Worm (Caenorhabditis elegans) whole organism, young adult: ENCODE results near the gene F29B9.7.

Experiments
- B0019.2 ChIP-seq: fragments of 200-800 bp; sonication (Bioruptor generic); conservative IDR thresholded peaks from 2 replicates; pipeline ENCODE4 v1.3.6; 2022; ENCODE audit warnings: missing genetic modification reagents, missing genetic modification characterization, missing compliant biosample characterization
- C06A6.2 ChIP-seq: fragments of 200-800 bp; sonication (Bioruptor generic); conservative IDR thresholded peaks from 2 replicates; pipeline ENCODE4 v1.3.6; 2022; ENCODE audit warnings: missing genetic modification characterization, missing compliant biosample characterization
- F22D6.2 ChIP-seq: sonication (generic microtip); optimal IDR thresholded peaks from 2 replicates; lab custom pipeline; 2016; ENCODE audit warnings: mild to moderate bottlenecking, missing genetic modification characterization, missing compliant biosample characterization
- F33H1.4 ChIP-seq: fragments of 200-800 bp; sonication (Bioruptor generic); IDR thresholded peaks from 2 replicates; pipeline ENCODE4 v1.3.6; 2022; ENCODE audit warnings: missing genetic modification reagents, missing genetic modification characterization, missing compliant biosample characterization
- F49E8.2 ChIP-seq: sonication (generic microtip); optimal IDR thresholded peaks from 3 replicates; lab custom pipeline; 2017; ENCODE audit warnings: missing genetic modification characterization, mild to moderate bottlenecking, missing compliant biosample characterization, antibody characterized with exemption, moderate library complexity; ENCODE audit not compliant: insufficient read depth
- F52B5.7 ChIP-seq: sonication (generic microtip); optimal IDR thresholded peaks from 2 replicates; lab custom pipeline; 2016; ENCODE audit warnings: mild to moderate bottlenecking, missing genetic modification characterization, missing compliant biosample characterization
- F55B11.4 ChIP-seq: sonication (generic microtip); optimal IDR thresholded peaks from 2 replicates; lab custom pipeline; 2016; ENCODE audit warnings: missing compliant biosample characterization, missing genetic modification characterization, borderline replicate concordance; ENCODE audit not compliant: insufficient read depth
- F57C9.4 ChIP-seq: sonication (generic microtip); optimal IDR thresholded peaks from 2 replicates; lab custom pipeline; 2017; ENCODE audit warnings: mild to moderate bottlenecking, missing genetic modification characterization, missing compliant biosample characterization
- K11D2.4 ChIP-seq: fragments of 200-800 bp; sonication (Bioruptor generic); IDR thresholded peaks from 2 replicates; pipeline ENCODE4 v1.3.6; 2022; ENCODE audit warnings: missing genetic modification reagents, missing genetic modification characterization, missing compliant biosample characterization
- K12H6.12 ChIP-seq: fragments of 200-800 bp; sonication (Bioruptor generic); optimal IDR thresholded peaks from 2 replicates; lab custom pipeline; 2018; ENCODE audit warnings: mild to moderate bottlenecking, missing genetic modification characterization, missing compliant biosample characterization
- Y56A3A.18 ChIP-seq: fragments of 200-800 bp; sonication (Bioruptor generic); IDR thresholded peaks from 2 replicates; pipeline ENCODE4 v1.3.6; 2022; ENCODE audit warnings: missing genetic modification reagents, missing genetic modification characterization, missing compliant biosample characterization
- ama-1 ChIP-seq, 3 experiments: fragments of 150-350 bp in 1 of 3; sonication (generic microtip) in 2 of 3; optimal IDR thresholded peaks; 2 replicates each; lab custom pipeline; 2014 to 2018; ENCODE audit warnings: missing biosample characterization in 2 of 3, missing genetic modification characterization in 2 of 3, missing genetic modification reagents in 2 of 3
- atf-7 ChIP-seq: sonication (generic microtip); optimal IDR thresholded peaks from 2 replicates; lab custom pipeline; 2017; ENCODE audit warnings: mild to moderate bottlenecking, missing genetic modification characterization, missing compliant biosample characterization
- athp-1 ChIP-seq: sonication (generic microtip); optimal IDR thresholded peaks from 2 replicates; lab custom pipeline; 2017; ENCODE audit warnings: mild to moderate bottlenecking, missing genetic modification characterization, missing compliant biosample characterization
- attf-3 ChIP-seq: fragments of 200-800 bp; sonication (Bioruptor generic); conservative IDR thresholded peaks from 2 replicates; pipeline ENCODE4 v1.3.6; 2022; ENCODE audit warnings: missing genetic modification reagents, missing genetic modification characterization, missing compliant biosample characterization
- attf-5 ChIP-seq: fragments of 200-800 bp; sonication (Bioruptor generic); optimal IDR thresholded peaks from 2 replicates; lab custom pipeline; 2018; ENCODE audit warnings: mild to moderate bottlenecking, missing genetic modification characterization, missing compliant biosample characterization
- bed-1 ChIP-seq: fragments of 200-800 bp; sonication (Bioruptor generic); IDR thresholded peaks from 2 replicates; pipeline ENCODE4 v1.3.6; 2022; ENCODE audit warnings: missing genetic modification reagents, missing genetic modification characterization, missing compliant biosample characterization
- bed-2 ChIP-seq: fragments of 200-800 bp; sonication (Bioruptor generic); IDR thresholded peaks from 2 replicates; pipeline ENCODE4 v1.3.6; 2022; ENCODE audit warnings: missing genetic modification reagents, missing genetic modification characterization, missing compliant biosample characterization
- ceh-100 ChIP-seq: fragments of 200-800 bp; sonication (Bioruptor generic); IDR thresholded peaks from 2 replicates; pipeline ENCODE4 v1.3.6; 2022; ENCODE audit warnings: missing genetic modification reagents, missing genetic modification characterization, missing compliant biosample characterization
- ceh-58 ChIP-seq: fragments of 200-800 bp; sonication (Bioruptor generic); IDR thresholded peaks from 2 replicates; pipeline ENCODE4 v1.3.6; 2022; ENCODE audit warnings: missing genetic modification characterization, missing compliant biosample characterization
- chd-7 ChIP-seq: sonication (generic microtip); optimal IDR thresholded peaks from 2 replicates; lab custom pipeline; 2016; ENCODE audit warnings: mild to moderate bottlenecking, missing genetic modification characterization, moderate library complexity, missing compliant biosample characterization
- dpl-1 ChIP-seq: fragments of 150-350 bp; optimal IDR thresholded peaks from 2 replicates; lab custom pipeline; 2014; ENCODE audit warnings: missing biosample characterization, missing genetic modification reagents, missing genetic modification characterization
- egl-18 ChIP-seq: fragments of 200-800 bp; sonication (Bioruptor generic); IDR thresholded peaks from 2 replicates; pipeline ENCODE4 v1.3.6; 2022; ENCODE audit warnings: missing genetic modification reagents, missing genetic modification characterization, missing compliant biosample characterization
- egl-44 ChIP-seq: fragments of 200-800 bp; sonication (Bioruptor generic); IDR thresholded peaks from 2 replicates; pipeline ENCODE4 v1.3.6; 2022; ENCODE audit warnings: missing genetic modification reagents, missing genetic modification characterization, missing compliant biosample characterization
- ekl-4 ChIP-seq: fragments of 200-800 bp; sonication (Bioruptor generic); IDR thresholded peaks from 2 replicates; pipeline ENCODE4 v1.3.6; 2022; ENCODE audit warnings: missing genetic modification reagents, missing genetic modification characterization, missing compliant biosample characterization
- fkh-3 ChIP-seq: sonication (generic microtip); optimal IDR thresholded peaks from 2 replicates; lab custom pipeline; 2016; ENCODE audit warnings: mild to moderate bottlenecking, missing genetic modification characterization, missing compliant biosample characterization
- gei-17 ChIP-seq: fragments of 200-800 bp; sonication (Bioruptor generic); optimal IDR thresholded peaks from 2 replicates; lab custom pipeline; 2018; ENCODE audit warnings: mild to moderate bottlenecking, missing genetic modification characterization, missing compliant biosample characterization
- him-1 ChIP-seq: sonication (generic microtip); optimal IDR thresholded peaks from 2 replicates; lab custom pipeline; 2016; ENCODE audit warnings: missing genotype, missing genetic modification reagents, missing genetic modification characterization, missing compliant biosample characterization
- hlh-12 ChIP-seq: sonication (generic microtip); optimal IDR thresholded peaks from 2 replicates; lab custom pipeline; 2016; ENCODE audit warnings: missing genetic modification characterization, missing compliant biosample characterization
- hlh-26 ChIP-seq: fragments of 200-800 bp; sonication (Bioruptor generic); conservative IDR thresholded peaks from 2 replicates; pipeline ENCODE4 v1.3.6; 2022; ENCODE audit warnings: missing genetic modification reagents, missing genetic modification characterization, missing compliant biosample characterization
- hmg-1.2 ChIP-seq: fragments of 200-800 bp; sonication (Bioruptor generic); IDR thresholded peaks from 2 replicates; pipeline ENCODE4 v1.3.6; 2022; ENCODE audit warnings: missing genetic modification reagents, missing genetic modification characterization, missing compliant biosample characterization
- lag-1 ChIP-seq: fragments of 200-800 bp; sonication (Bioruptor generic); IDR thresholded peaks from 2 replicates; pipeline ENCODE4 v1.3.6; 2022; ENCODE audit warnings: missing genetic modification reagents, missing genetic modification characterization, missing compliant biosample characterization
- lin-54 ChIP-seq: fragments of 200-800 bp; sonication (Bioruptor generic); optimal IDR thresholded peaks from 2 replicates; lab custom pipeline; 2018; ENCODE audit warnings: mild to moderate bottlenecking, missing genetic modification characterization, missing compliant biosample characterization
- madf-3 ChIP-seq: fragments of 200-800 bp; sonication (Bioruptor generic); IDR thresholded peaks from 2 replicates; pipeline ENCODE4 v1.3.6; 2022; ENCODE audit warnings: missing genetic modification reagents, missing genetic modification characterization, missing compliant biosample characterization
- madf-6 ChIP-seq: fragments of 200-800 bp; sonication (Bioruptor generic); IDR thresholded peaks from 2 replicates; pipeline ENCODE4 v1.3.6; 2022; ENCODE audit warnings: missing genetic modification reagents, missing genetic modification characterization, missing compliant biosample characterization
- mes-4 ChIP-seq: sonication (generic microtip); optimal IDR thresholded peaks from 2 replicates; lab custom pipeline; 2016; ENCODE audit warnings: missing genotype, missing genetic modification characterization, missing compliant biosample characterization
- mxl-1 ChIP-seq: sonication (generic microtip); optimal IDR thresholded peaks from 2 replicates; lab custom pipeline; 2016; ENCODE audit warnings: missing genetic modification characterization, missing compliant biosample characterization
- nfya-1 ChIP-seq: sonication (generic microtip); optimal IDR thresholded peaks from 2 replicates; lab custom pipeline; 2017; ENCODE audit warnings: antibody characterized with exemption, missing compliant biosample characterization, missing genetic modification characterization, borderline replicate concordance; ENCODE audit not compliant: insufficient read depth
- nhr-120 ChIP-seq: fragments of 200-800 bp; sonication (Bioruptor generic); IDR thresholded peaks from 2 replicates; pipeline ENCODE4 v1.3.6; 2022; ENCODE audit warnings: missing genetic modification characterization, missing compliant biosample characterization
- nhr-179 ChIP-seq: sonication (generic microtip); optimal IDR thresholded peaks from 2 replicates; lab custom pipeline; 2016; ENCODE audit warnings: mild to moderate bottlenecking, missing genetic modification characterization, missing compliant biosample characterization
- nhr-90 ChIP-seq: sonication (generic microtip); optimal IDR thresholded peaks from 2 replicates; lab custom pipeline; 2016; ENCODE audit warnings: missing genotype, mild to moderate bottlenecking, missing genetic modification characterization, missing compliant biosample characterization
- pha-4 ChIP-seq: fragments of 150-350 bp; sonication (generic microtip); optimal IDR thresholded peaks from 2 replicates; lab custom pipeline; 2014; ENCODE audit warnings: missing biosample characterization, missing genetic modification reagents, missing genetic modification characterization
- repo-1 ChIP-seq: sonication (generic microtip); optimal IDR thresholded peaks from 2 replicates; lab custom pipeline; 2017; ENCODE audit warnings: mild to moderate bottlenecking, missing genetic modification characterization, missing compliant biosample characterization
- sdz-38 ChIP-seq: sonication (generic microtip); optimal IDR thresholded peaks from 2 replicates; lab custom pipeline; 2016; ENCODE audit warnings: missing genotype, missing genetic modification characterization, missing compliant biosample characterization
- sea-2 ChIP-seq: fragments of 200-800 bp; sonication (Bioruptor generic); IDR thresholded peaks from 2 replicates; pipeline ENCODE4 v1.3.6; 2022; ENCODE audit warnings: missing genetic modification characterization, missing compliant biosample characterization
- snpc-3.4 ChIP-seq: sonication (generic microtip); optimal IDR thresholded peaks from 2 replicates; lab custom pipeline; 2017; ENCODE audit warnings: missing genetic modification characterization, mild to moderate bottlenecking, missing compliant biosample characterization, antibody characterized with exemption, moderate library complexity, missing genotype, missing genetic modification reagents
- tlf-1 ChIP-seq: fragments of 200-800 bp; sonication (Bioruptor generic); optimal IDR thresholded peaks from 2 replicates; lab custom pipeline; 2018; ENCODE audit warnings: mild to moderate bottlenecking, missing genetic modification characterization, missing compliant biosample characterization
- zfh-2 ChIP-seq: fragments of 200-800 bp; sonication (Bioruptor generic); conservative IDR thresholded peaks from 2 replicates; pipeline ENCODE4 v1.3.6; 2022; ENCODE audit warnings: missing genetic modification reagents, missing genetic modification characterization, missing compliant biosample characterization
- zim-3 ChIP-seq: sonication (generic microtip); optimal IDR thresholded peaks from 2 replicates; lab custom pipeline; 2017; ENCODE audit warnings: mild to moderate bottlenecking, missing genetic modification characterization, moderate library complexity, missing compliant biosample characterization

F29B9.7 gene

DNA sequence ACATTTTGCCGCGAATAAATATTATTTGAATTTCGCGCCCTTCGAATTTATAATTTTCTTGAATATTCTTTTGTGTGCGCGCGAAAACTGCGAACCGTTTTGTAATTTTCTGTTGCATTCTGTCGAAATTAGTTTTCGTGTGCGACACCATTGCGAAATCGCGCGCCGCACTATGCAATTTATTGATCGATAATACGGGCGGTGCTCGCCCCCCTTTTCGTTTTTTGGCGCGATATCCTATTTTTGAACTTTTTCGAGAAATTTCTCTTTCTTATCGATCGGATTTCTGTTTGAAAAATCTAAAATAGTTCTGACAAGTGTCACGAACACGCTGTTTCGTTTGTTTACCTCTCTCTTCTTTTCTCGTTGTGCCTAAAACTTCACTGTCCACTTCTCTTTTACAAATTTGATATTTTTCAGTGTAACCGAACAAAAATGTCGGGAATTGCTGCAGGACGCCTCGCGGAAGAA, 1.1 kb downstream of the F29B9.7 start, which contains the start of gene ubc-9 (continued):
- TF ChIP-seq repo-1 (tag; lab: Kevin White, UChicago) (peak; percentile 3), snpc-3.4 (tag; lab: Kevin White, UChicago) (peak; percentile 79), zfh-2 (GFP tag; lab: Robert Waterston, UW) (no peak), sea-2 (GFP tag; lab: Robert Waterston, UW) (no peak), atf-7 (tag; lab: Kevin White, UChicago) (peak; percentile 4), C06A6.2 (0 out of 2 replicates have a peak, but pooled peaks have one; percentile 28), ama-1 (optimal IDR thresholded peaks at IDR 0.05; lab: Kevin White, UChicago) (no peak), ama-1 (GFP tag; optimal IDR thresholded peaks at IDR 0.05; lab: Kevin White, UChicago) (no peak), nhr-120 (GFP tag; lab: Robert Waterston, UW) (no peak), hmg-1.2 (GFP tag; lab: Robert Waterston, UW) (peak; percentile 67), tlf-1 (GFP tag; lab: Kevin White, UChicago) (peak; percentile 93), dpl-1 (peak; percentile 84), sdz-38 (tag; lab: Kevin White, UChicago) (no peak), F57C9.4 (tag; lab: Kevin White, UChicago) (no peak), athp-1 (peak; percentile 74), bed-1 (GFP tag; lab: Robert Waterston, UW) (no peak), hlh-12 (tag; lab: Kevin White, UChicago) (no peak), F52B5.7 (tag; lab: Kevin White, UChicago) (no peak), F33H1.4 (GFP tag; lab: Robert Waterston, UW) (peak; percentile 81), mxl-1 (tag; lab: Kevin White, UChicago) (no peak), pha-4 (tag; lab: Kevin White, UChicago) (no peak), K12H6.12 (tag; lab: Kevin White, UChicago) (peak; percentile 54), chd-7 (no peak), F22D6.2 (no peak), lag-1 (GFP tag; lab: Robert Waterston, UW) (no peak), lin-54 (GFP tag; lab: Kevin White, UChicago) (peak; percentile 91), nhr-179 (no peak), ekl-4 (GFP tag; lab: Robert Waterston, UW) (peak; percentile 89), egl-18 (no peak), ceh-58 (GFP tag; lab: Robert Waterston, UW) (no peak), B0019.2 (GFP tag; lab: Robert Waterston, UW) (0 out of 2 replicates have a peak, but pooled peaks have one; percentile 24), bed-2 (GFP tag; lab: Robert Waterston, UW) (no peak), fkh-3 (tag; lab: Kevin White, UChicago) (no peak), F55B11.4 (tag; lab: Kevin White, UChicago) (no peak), mes-4 (no peak), attf-5 (peak; percentile 92), Y56A3A.18 (GFP tag; lab: Robert Waterston, UW) (no peak), him-1 (tag; lab: Kevin White, UChicago) (peak; percentile 18), attf-3 (GFP tag; lab: Robert Waterston, UW) (no peak), K11D2.4 (GFP tag; lab: Robert Waterston, UW) (no peak), madf-3 (GFP tag; lab: Robert Waterston, UW) (peak; percentile 89), hlh-26 (GFP tag; lab: Robert Waterston, UW) (no peak), madf-6 (GFP tag; lab: Robert Waterston, UW) (peak; percentile 97), zim-3 (no peak), egl-44 (GFP tag; lab: Robert Waterston, UW) (no peak), gei-17 (GFP tag; lab: Kevin White, UChicago) (no peak), nfya-1 (tag; lab: Kevin White, UChicago) (no peak), nhr-90 (tag; lab: Kevin White, UChicago) (peak; percentile 6), F49E8.2 (peak; percentile 52), ceh-100 (GFP tag; lab: Robert Waterston, UW) (peak; percentile 85)
